Fruit fly (Drosophila melanogaster) whole organism, embryonic: Measurements from ENCODE around the gene CG18081.

Experiments
- B-H2 ChIP-seq: fragments of 200-800 bp; sonication (Bioruptor generic); optimal IDR thresholded peaks from 2 replicates; lab custom pipeline; 2018; ENCODE audit warnings: missing biosample characterization, mild to moderate bottlenecking, missing genetic modification characterization
- Bgb ChIP-seq: fragments of 200-800 bp; sonication (Bioruptor generic); IDR thresholded peaks from 2 replicates; pipeline ENCODE4 v1.3.6; 2022; ENCODE audit warnings: missing biosample characterization, missing genetic modification characterization; ENCODE audit not compliant: partially characterized antibody
- CG10565 ChIP-seq: fragments of 200-800 bp; sonication (Bioruptor generic); optimal IDR thresholded peaks from 3 replicates; lab custom pipeline; 2016; ENCODE audit warnings: missing biosample characterization, mild to moderate bottlenecking, missing genetic modification characterization
- CG10959 ChIP-seq: fragments of 200-800 bp; sonication (Bioruptor generic); IDR thresholded peaks from 2 replicates; pipeline ENCODE4 v1.3.6; 2022; ENCODE audit warnings: missing biosample characterization, missing genetic modification characterization
- CG10979 ChIP-seq: fragments of 200-800 bp; sonication (Bioruptor generic); optimal IDR thresholded peaks from 2 replicates; lab custom pipeline; 2018; ENCODE audit warnings: missing biosample characterization, mild to moderate bottlenecking, missing genetic modification characterization, moderate library complexity
- CG11247 ChIP-seq: fragments of 200-800 bp; sonication (Bioruptor generic); IDR thresholded peaks from 2 replicates; pipeline ENCODE4 v1.3.6; 2022; ENCODE audit warnings: missing biosample characterization, missing genetic modification characterization
- CG11504 ChIP-seq: fragments of 200-800 bp; sonication (Bioruptor generic); optimal IDR thresholded peaks from 3 replicates; lab custom pipeline; 2019; ENCODE audit warnings: missing biosample characterization, mild to moderate bottlenecking, missing genetic modification characterization, moderate library complexity
- CG11723 ChIP-seq: fragments of 200-800 bp; sonication (Bioruptor generic); optimal IDR thresholded peaks from 2 replicates; lab custom pipeline; 2017; ENCODE audit warnings: missing biosample characterization, mild to moderate bottlenecking, missing genetic modification characterization
- CG12391 ChIP-seq: fragments of 200-800 bp; sonication (Bioruptor generic); optimal IDR thresholded peaks from 3 replicates; lab custom pipeline; 2018; ENCODE audit warnings: missing biosample characterization, mild to moderate bottlenecking, missing genetic modification characterization, moderate library complexity
- CG12659 ChIP-seq: fragments of 200-800 bp; sonication (Bioruptor generic); optimal IDR thresholded peaks from 3 replicates; lab custom pipeline; 2017; ENCODE audit warnings: mild to moderate bottlenecking, missing biosample characterization, missing genetic modification reagents, missing genetic modification characterization
- CG13424 ChIP-seq: fragments of 200-800 bp; sonication (Bioruptor generic); optimal IDR thresholded peaks from 2 replicates; lab custom pipeline; 2019; ENCODE audit warnings: missing biosample characterization, mild to moderate bottlenecking, missing genetic modification characterization, moderate library complexity
- CG15073 ChIP-seq: fragments of 200-800 bp; sonication (Bioruptor generic); optimal IDR thresholded peaks from 2 replicates; lab custom pipeline; 2016; ENCODE audit warnings: missing biosample characterization, missing genetic modification characterization
- CG16779 ChIP-seq: fragments of 200-800 bp; sonication (Bioruptor generic); IDR thresholded peaks from 2 replicates; pipeline ENCODE4 v1.3.6; 2022; ENCODE audit warnings: missing biosample characterization, missing genetic modification characterization
- CG17359 ChIP-seq: fragments of 200-800 bp; sonication (Bioruptor generic); optimal IDR thresholded peaks from 3 replicates; lab custom pipeline; 2018; ENCODE audit warnings: missing biosample characterization, mild to moderate bottlenecking, missing genetic modification characterization, moderate library complexity
- CG18262 ChIP-seq: fragments of 200-800 bp; optimal IDR thresholded peaks from 3 replicates; lab custom pipeline; 2019; ENCODE audit warnings: missing biosample characterization, mild to moderate bottlenecking, missing genetic modification characterization, moderate library complexity
- CG2116 ChIP-seq: fragments of 200-800 bp; sonication (Bioruptor generic); optimal IDR thresholded peaks from 3 replicates; lab custom pipeline; 2018; ENCODE audit warnings: missing biosample characterization, mild to moderate bottlenecking, missing genetic modification characterization
- CG2120 ChIP-seq: fragments of 200-800 bp; sonication (Bioruptor generic); optimal IDR thresholded peaks from 3 replicates; lab custom pipeline; 2016; ENCODE audit warnings: missing biosample characterization, missing genetic modification characterization
- CG30431 ChIP-seq: fragments of 200-800 bp; sonication (Bioruptor generic); optimal IDR thresholded peaks from 2 replicates; lab custom pipeline; 2017; ENCODE audit warnings: missing biosample characterization, missing genetic modification characterization
- CG32767 ChIP-seq: fragments of 200-800 bp; sonication (Bioruptor generic); IDR thresholded peaks from 2 replicates; pipeline ENCODE4 v1.3.6; 2022; ENCODE audit warnings: missing biosample characterization, missing genetic modification characterization
- CG3838 ChIP-seq: fragments of 200-800 bp; sonication (Bioruptor generic); optimal IDR thresholded peaks from 3 replicates; lab custom pipeline; 2016; ENCODE audit warnings: missing biosample characterization, missing genetic modification characterization
- CG3847 ChIP-seq: fragments of 200-800 bp; sonication (Bioruptor generic); IDR thresholded peaks from 2 replicates; pipeline ENCODE4 v1.3.6; 2022; ENCODE audit warnings: missing biosample characterization, missing genetic modification characterization
- CG4854 ChIP-seq: fragments of 200-800 bp; sonication (Bioruptor generic); optimal IDR thresholded peaks from 2 replicates; lab custom pipeline; 2016; ENCODE audit warnings: missing biosample characterization, missing genetic modification characterization, inconsistent platforms
- CG5180 ChIP-seq: fragments of 200-800 bp; sonication (Bioruptor generic); optimal IDR thresholded peaks from 3 replicates; lab custom pipeline; 2017; ENCODE audit warnings: missing biosample characterization, missing genetic modification characterization, mild to moderate bottlenecking, moderate library complexity, missing genetic modification reagents
- CG6689 ChIP-seq: fragments of 200-800 bp; sonication (Bioruptor generic); IDR thresholded peaks from 2 replicates; pipeline ENCODE4 v1.3.6; 2022; ENCODE audit warnings: missing biosample characterization, missing genetic modification characterization
- CG6765 ChIP-seq: fragments of 200-800 bp; sonication (Bioruptor generic); optimal IDR thresholded peaks from 3 replicates; lab custom pipeline; 2017; ENCODE audit warnings: missing biosample characterization, mild to moderate bottlenecking, missing genetic modification characterization
- CG7556 ChIP-seq: fragments of 200-800 bp; sonication (Bioruptor generic); optimal IDR thresholded peaks from 2 replicates; lab custom pipeline; 2017; ENCODE audit warnings: missing biosample characterization, mild to moderate bottlenecking, missing genetic modification characterization
- CG7928 ChIP-seq: fragments of 200-800 bp; sonication (Bioruptor generic); optimal IDR thresholded peaks from 2 replicates; lab custom pipeline; 2017; ENCODE audit warnings: missing biosample characterization, mild to moderate bottlenecking, missing genetic modification characterization
- CG8359 ChIP-seq: fragments of 200-800 bp; sonication (Bioruptor generic); optimal IDR thresholded peaks from 2 replicates; lab custom pipeline; 2017; ENCODE audit warnings: missing biosample characterization, mild to moderate bottlenecking, missing genetic modification characterization, borderline replicate concordance
- Dfd ChIP-seq, 2 experiments: fragments of >200 bp; optimal IDR thresholded peaks; 2 replicates each; lab custom pipeline; 2017; ENCODE audit warnings: missing biosample characterization in 2 of 2, missing genetic modification characterization in 2 of 2
- Dll ChIP-seq: fragments of 200-800 bp; sonication (Bioruptor generic); IDR thresholded peaks from 4 replicates; pipeline ENCODE4 v1.3.6; 2022; ENCODE audit warnings: missing biosample characterization, missing genetic modification characterization; ENCODE audit not compliant: partially characterized antibody
- Hand ChIP-seq: fragments of 200-800 bp; sonication (Bioruptor generic); optimal IDR thresholded peaks from 2 replicates; lab custom pipeline; 2017; ENCODE audit warnings: mild to moderate bottlenecking, missing biosample characterization, missing genetic modification reagents, missing genetic modification characterization
- Neu2 ChIP-seq: fragments of 200-800 bp; sonication (Bioruptor generic); optimal IDR thresholded peaks from 3 replicates; lab custom pipeline; 2016; ENCODE audit warnings: missing biosample characterization, missing genetic modification characterization, borderline replicate concordance
- NfI ChIP-seq: fragments of 200-800 bp; sonication (Bioruptor generic); optimal IDR thresholded peaks from 3 replicates; lab custom pipeline; 2018; ENCODE audit warnings: missing biosample characterization, mild to moderate bottlenecking, missing genetic modification characterization, moderate library complexity
- Taf1 ChIP-seq: fragments of 200-800 bp; sonication (Bioruptor generic); IDR thresholded peaks from 2 replicates; pipeline ENCODE4 v1.3.6; 2022; ENCODE audit warnings: missing biosample characterization, missing genetic modification characterization
- ac ChIP-seq: fragments of 200-800 bp; sonication (Bioruptor generic); optimal IDR thresholded peaks from 3 replicates; lab custom pipeline; 2017; ENCODE audit warnings: missing biosample characterization, mild to moderate bottlenecking, missing genetic modification characterization
- al ChIP-seq: fragments of 200-800 bp; sonication (Bioruptor generic); IDR thresholded peaks from 2 replicates; pipeline ENCODE4 v1.3.6; 2022; ENCODE audit warnings: missing biosample characterization, missing genetic modification characterization
- aop ChIP-seq: fragments of 200-800 bp; sonication (Bioruptor generic); IDR thresholded peaks from 2 replicates; pipeline ENCODE4 v1.3.6; 2022; ENCODE audit warnings: missing biosample characterization, missing genetic modification characterization
- cad ChIP-seq: fragments of >200 bp; optimal IDR thresholded peaks from 2 replicates; lab custom pipeline; 2017; ENCODE audit warnings: missing biosample characterization, missing genetic modification characterization
- croc ChIP-seq: fragments of 200-800 bp; sonication (Bioruptor generic); conservative IDR thresholded peaks from 3 replicates; pipeline ENCODE4 v1.3.6; 2022; ENCODE audit warnings: missing biosample characterization, missing genetic modification characterization
- dmrt11E ChIP-seq: fragments of 200-800 bp; sonication (Bioruptor generic); optimal IDR thresholded peaks from 3 replicates; lab custom pipeline; 2018; ENCODE audit warnings: missing biosample characterization, mild to moderate bottlenecking, missing genetic modification characterization, moderate library complexity
- dysf ChIP-seq: fragments of 200-800 bp; sonication (Bioruptor generic); IDR thresholded peaks from 3 replicates; pipeline ENCODE4 v1.3.6; 2022; ENCODE audit warnings: missing biosample characterization, missing genetic modification characterization
- ken ChIP-seq: fragments of 200-800 bp; sonication (Bioruptor generic); IDR thresholded peaks from 3 replicates; pipeline ENCODE4 v1.3.6; 2022; ENCODE audit warnings: missing biosample characterization, missing genetic modification characterization
- lab ChIP-seq: fragments of 200-800 bp; sonication (Bioruptor generic); optimal IDR thresholded peaks from 3 replicates; lab custom pipeline; 2017; ENCODE audit warnings: missing biosample characterization, missing genetic modification characterization, mild to moderate bottlenecking, moderate library complexity, missing genetic modification reagents
- lilli ChIP-seq: fragments of 200-800 bp; sonication (Bioruptor generic); optimal IDR thresholded peaks from 3 replicates; lab custom pipeline; 2016; ENCODE audit warnings: missing biosample characterization, missing genetic modification characterization
- lov ChIP-seq, 2 experiments: fragments of 200-800 bp in 1 of 2; fragments of >200 bp in 1 of 2; sonication (Bioruptor generic) in 1 of 2; IDR thresholded peaks in 1 of 2; optimal IDR thresholded peaks in 1 of 2; 2 replicates in 1 of 2; 3 replicates in 1 of 2; pipeline versions ENCODE4 v1.3.6 to Lab custom; 2017 to 2022; ENCODE audit warnings: missing biosample characterization in 1 of 2, missing genetic modification characterization in 1 of 2
- otp ChIP-seq: fragments of 200-800 bp; sonication (Bioruptor generic); IDR thresholded peaks from 3 replicates; pipeline ENCODE4, ENCODE4 v1.3.6; 2022; ENCODE audit warnings: missing biosample characterization, missing genetic modification characterization
- psq ChIP-seq: fragments of 200-800 bp; sonication (Bioruptor generic); optimal IDR thresholded peaks from 2 replicates; lab custom pipeline; 2017; ENCODE audit warnings: missing biosample characterization, missing genetic modification characterization
- rib ChIP-seq: fragments of 200-800 bp; sonication (Bioruptor generic); IDR thresholded peaks from 2 replicates; pipeline ENCODE4 v1.3.6; 2022; ENCODE audit warnings: missing biosample characterization, missing genetic modification characterization
- scrt ChIP-seq: fragments of 200-800 bp; sonication (Bioruptor generic); optimal IDR thresholded peaks from 2 replicates; lab custom pipeline; 2018; ENCODE audit warnings: missing biosample characterization, mild to moderate bottlenecking, missing genetic modification characterization, moderate library complexity
- sug ChIP-seq: fragments of 200-800 bp; optimal IDR thresholded peaks from 2 replicates; lab custom pipeline; 2019; ENCODE audit warnings: missing biosample characterization, mild to moderate bottlenecking, missing genetic modification characterization, moderate library complexity
- usp ChIP-seq: fragments of >200 bp; optimal IDR thresholded peaks from 2 replicates; lab custom pipeline; 2017; ENCODE audit warnings: missing biosample characterization, missing genetic modification characterization

The CG18081 gene

dm6 chr3L:15832146-15832545, 3.0 kb downstream of the CG18081 start, which contains the start of gene CG12713 (continued):
- TF ChIP-seq lilli (GFP tag; lab: Kevin White, UChicago): peak; percentile 24
- TF ChIP-seq CG10979 (tag; lab: Kevin White, UChicago): peak; percentile 3
- TF ChIP-seq psq (GFP tag; lab: Kevin White, UChicago): no peak
- no peak for TF ChIP-seq al (GFP tag; lab: Robert Waterston, UW)
- TF ChIP-seq scrt (GFP tag; lab: Kevin White, UChicago): no peak
- TF ChIP-seq CG12391 (tag; lab: Kevin White, UChicago): peak; percentile 41
- no peak for TF ChIP-seq dmrt11E (tag; lab: Kevin White, UChicago)
- no peak for TF ChIP-seq CG11723 (GFP tag; lab: Kevin White, UChicago)
- TF ChIP-seq CG10565 (GFP tag; lab: Kevin White, UChicago): no peak
- no peak for TF ChIP-seq CG10959 (GFP tag; lab: Robert Waterston, UW)
- TF ChIP-seq CG17359 (tag; lab: Kevin White, UChicago): no peak
- no peak for TF ChIP-seq Neu2
- TF ChIP-seq lab (GFP tag; lab: Kevin White, UChicago): no peak
- no peak for TF ChIP-seq cad
- no peak for TF ChIP-seq otp (GFP tag; lab: Robert Waterston, UW)
- TF ChIP-seq ac (GFP tag; lab: Kevin White, UChicago): no peak
- TF ChIP-seq CG30431 (GFP tag; lab: Kevin White, UChicago): no peak
- no peak for TF ChIP-seq CG4854 (GFP tag; lab: Kevin White, UChicago)
- no peak for TF ChIP-seq dysf
- TF ChIP-seq NfI: no peak
- peak; percentile 52 for TF ChIP-seq CG12659 (GFP tag; lab: Kevin White, UChicago)
- TF ChIP-seq croc (GFP tag; lab: Robert Waterston, UW): no peak
- no peak for TF ChIP-seq rib (GFP tag; lab: Robert Waterston, UW)
- TF ChIP-seq Bgb: peak; percentile 88
- no peak for TF ChIP-seq Hand (GFP tag; lab: Kevin White, UChicago)
- peak; percentile 53 for TF ChIP-seq CG2120 (GFP tag; lab: Kevin White, UChicago)
- peak; percentile 7 for TF ChIP-seq sug (tag; lab: Kevin White, UChicago)
- peak; percentile 91 for TF ChIP-seq CG2116
- TF ChIP-seq Taf1: no peak
- no peak for TF ChIP-seq CG11247
- no peak for TF ChIP-seq CG6689 (GFP tag; lab: Robert Waterston, UW)
- peak; percentile 57 for TF ChIP-seq CG11504
- TF ChIP-seq CG16779 (GFP tag; lab: Robert Waterston, UW): no peak
- TF ChIP-seq usp (GFP tag; lab: Kevin White, UChicago): no peak
- TF ChIP-seq CG3847 (GFP tag; lab: Robert Waterston, UW): no peak
- no peak for TF ChIP-seq aop (GFP tag; lab: Robert Waterston, UW)
- TF ChIP-seq ken (GFP tag; lab: Robert Waterston, UW): no peak
- no peak for TF ChIP-seq lov (optimal IDR thresholded peaks at IDR 0.05; lab: Kevin White, UChicago)
- no peak for TF ChIP-seq lov (GFP tag; IDR thresholded peaks at IDR 0.05; lab: Robert Waterston, UW)
- TF ChIP-seq CG7928: no peak
- TF ChIP-seq CG7556 (GFP tag; lab: Kevin White, UChicago): no peak
- TF ChIP-seq CG3838 (GFP tag; lab: Kevin White, UChicago): no peak
- TF ChIP-seq CG18262: peak; percentile 14
- 0 out of 2 replicates have a peak, but pooled peaks have one; percentile 22 for TF ChIP-seq CG32767 (GFP tag; lab: Robert Waterston, UW)
- TF ChIP-seq Dfd (GFP tag; optimal IDR thresholded peaks at IDR 0.05; lab: Kevin White, UChicago): no peak
- TF ChIP-seq B-H2 (GFP tag; lab: Kevin White, UChicago): no peak
- no peak for TF ChIP-seq CG8359 (GFP tag; lab: Kevin White, UChicago)
- no peak for TF ChIP-seq CG13424
- no peak for TF ChIP-seq CG5180 (GFP tag; lab: Kevin White, UChicago)
- peak; percentile 83 for TF ChIP-seq Dll (GFP tag; lab: Robert Waterston, UW)
- TF ChIP-seq CG15073 (GFP tag; lab: Kevin White, UChicago): no peak
- TF ChIP-seq CG6765 (GFP tag; lab: Kevin White, UChicago): no peak
